Worm (Caenorhabditis elegans) whole organism, mixed stage, embryonic: ENCODE measurements around the gene W02A2.12.

Source experiments
- nhr-28 ChIP-seq: fragments of 150-350 bp; optimal IDR thresholded peaks from 2 replicates; lab custom pipeline; 2014; ENCODE audit warnings: missing biosample characterization, missing genetic modification characterization
- unc-62 ChIP-seq: fragments of 150-350 bp; optimal IDR thresholded peaks from 2 replicates; lab custom pipeline; 2014; ENCODE audit warnings: missing biosample characterization, missing genetic modification reagents, missing genetic modification characterization
- ztf-11 ChIP-seq: fragments of 150-350 bp; optimal IDR thresholded peaks from 2 replicates; lab custom pipeline; 2014; ENCODE audit warnings: missing biosample characterization, missing genetic modification characterization

DNA sequence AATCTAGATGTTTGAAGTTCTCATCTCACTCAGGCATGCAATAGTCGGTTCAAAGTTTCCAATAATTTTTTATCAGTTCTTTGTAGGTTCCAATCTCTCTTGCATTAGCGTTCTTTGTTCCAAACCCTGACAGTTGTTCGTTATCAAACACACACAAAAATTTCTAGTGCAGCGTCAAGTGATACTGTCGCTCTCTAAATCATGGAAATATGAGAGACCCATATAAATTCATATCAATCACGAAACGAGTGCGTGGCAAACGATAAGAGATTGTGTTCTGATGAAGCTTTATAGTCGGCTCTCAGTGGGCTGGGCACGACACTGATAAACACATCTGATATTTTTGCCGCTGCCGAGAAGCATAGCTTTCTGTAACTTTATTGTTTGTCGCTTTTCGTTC is 34.5 kb downstream of the W02A2.12 start:
- TF ChIP-seq nhr-28 (tag; lab: Kevin White, UChicago) (no peak), ztf-11 (no peak), unc-62 (no peak)
